Worm (Caenorhabditis elegans): Measurements from ENCODE around the gene Y26G10.4.

Gene Y26G10.4

DNA sequence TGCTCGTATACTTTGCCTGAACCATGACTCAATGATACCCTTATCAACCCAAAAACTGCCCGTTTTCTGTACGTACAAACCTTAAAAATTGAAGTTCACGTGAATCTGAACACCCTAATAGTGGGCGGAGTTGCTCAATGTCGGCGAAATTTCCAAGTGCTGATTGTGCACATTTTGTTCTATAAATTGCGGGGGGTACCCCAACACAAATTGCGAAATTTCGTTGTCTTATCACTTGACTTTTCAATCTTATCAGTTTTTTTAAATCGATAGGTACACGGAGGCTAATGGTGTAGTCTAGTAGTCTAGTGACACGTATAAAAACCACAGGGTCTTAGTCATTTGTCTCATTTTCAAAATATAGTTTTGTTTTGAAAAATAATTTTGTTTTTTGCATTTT lies 39.8 kb downstream of the Y26G10.4 start, which contains the start of gene fbxa-108 (continued):
- TF ChIP-seq rbr-2 (tag; optimal IDR thresholded peaks at IDR 0.05) (no peak), spr-1 (tag; optimal IDR thresholded peaks at IDR 0.05) (no peak), zfp-2 (tag; optimal IDR thresholded peaks at IDR 0.05) (no peak), nhr-102 (tag; optimal IDR thresholded peaks at IDR 0.05) (peak; percentile 78), daf-8 (GFP tag; IDR thresholded peaks at IDR 0.05) (no peak), ceh-82 (tag; optimal IDR thresholded peaks at IDR 0.05) (no peak), nhr-77 (tag; optimal IDR thresholded peaks at IDR 0.05) (peak; percentile 90), nhr-48 (tag; optimal IDR thresholded peaks at IDR 0.05) (peak; percentile 91), nhr-111 (GFP tag; optimal IDR thresholded peaks at IDR 0.05) (no peak), nhr-28 (tag; optimal IDR thresholded peaks at IDR 0.05) (peak; percentile 94), lin-38 (GFP tag; IDR thresholded peaks at IDR 0.05) (no peak), ceh-20 (GFP tag; IDR thresholded peaks at IDR 0.05) (no peak), gei-8 (GFP tag; optimal IDR thresholded peaks at IDR 0.05) (no peak), mep-1 (tag; optimal IDR thresholded peaks at IDR 0.05) (peak; percentile 56), spr-3 (GFP tag; optimal IDR thresholded peaks at IDR 0.05) (no peak), lim-7 (GFP tag; IDR thresholded peaks at IDR 0.05) (no peak), mdl-1 (tag; optimal IDR thresholded peaks at IDR 0.05) (peak in 1 of 2 experiments; percentile 32), hlh-11 (tag; optimal IDR thresholded peaks at IDR 0.05) (peak; percentile 89), attf-4 (tag; optimal IDR thresholded peaks at IDR 0.05) (no peak), nhr-76 (tag; optimal IDR thresholded peaks at IDR 0.05) (no peak), F49E8.2 (tag; optimal IDR thresholded peaks at IDR 0.05; ENCODE audit: borderline replicate concordance) (no peak), ama-1 (optimal IDR thresholded peaks at IDR 0.05) (no peak), mxl-2 (GFP tag; conservative IDR thresholded peaks at IDR 0.05) (peak; percentile 87), unc-62 (GFP tag; optimal IDR thresholded peaks at IDR 0.05 in 1 of 2) (no peak), unc-62 (tag; optimal IDR thresholded peaks at IDR 0.05) (no peak), fkh-10 (GFP tag; optimal IDR thresholded peaks at IDR 0.05) (no peak), lin-13 (GFP tag; optimal IDR thresholded peaks at IDR 0.05) (peak; percentile 16), pqm-1 (tag; optimal IDR thresholded peaks at IDR 0.05) (peak; percentile 97), Y75B8A.6 (GFP tag; IDR thresholded peaks at IDR 0.05) (no peak), lsy-2 (tag; optimal IDR thresholded peaks at IDR 0.05) (peak in 1 of 2 experiments; percentile 44), tra-1 (GFP tag; IDR thresholded peaks at IDR 0.05) (peak; percentile 64; the same call in 1 of the 2 replicates)

ce11 chrV:17658824-17659223 lies 40.2 kb downstream of the Y26G10.4 start:
- no peak for TF ChIP-seq nhr-237 (tag; optimal IDR thresholded peaks at IDR 0.05)

DNA sequence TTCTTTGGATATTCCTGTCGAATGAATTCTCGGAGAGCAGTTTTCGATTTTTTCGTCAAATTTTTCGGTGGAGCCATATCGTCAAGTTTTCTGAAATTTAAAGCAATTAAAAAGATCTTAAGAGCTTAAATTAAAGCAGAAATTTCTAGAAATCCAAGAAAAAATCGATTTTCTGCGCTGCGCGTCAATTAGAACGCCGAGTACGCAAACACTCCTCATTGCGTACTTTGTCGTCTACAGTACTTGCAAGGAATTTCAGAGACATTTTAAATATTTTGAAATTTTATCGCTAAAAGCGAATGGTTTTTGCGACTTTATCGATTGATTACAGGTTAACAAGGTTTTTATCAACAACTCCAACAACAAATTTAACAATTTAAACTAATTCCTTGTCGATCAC lies 43.8 kb downstream of the Y26G10.4 start:
- TF ChIP-seq snpc-1.2 (GFP tag; IDR thresholded peaks at IDR 0.05) (no peak), unc-130 (GFP tag; optimal IDR thresholded peaks at IDR 0.05) (no peak), rbr-2 (tag; optimal IDR thresholded peaks at IDR 0.05) (no peak), F44E2.7 (GFP tag; IDR thresholded peaks at IDR 0.05) (no peak), dmd-6 (GFP tag; IDR thresholded peaks at IDR 0.05) (no peak), set-16 (GFP tag; IDR thresholded peaks at IDR 0.05) (no peak), sdz-12 (GFP tag; optimal IDR thresholded peaks at IDR 0.05) (no peak), ceh-44 (GFP tag; IDR thresholded peaks at IDR 0.05) (no peak), mep-1 (tag; optimal IDR thresholded peaks at IDR 0.05) (no peak), vab-7 (GFP tag; IDR thresholded peaks at IDR 0.05) (no peak), fos-1 (tag; optimal IDR thresholded peaks at IDR 0.05) (no peak), pha-4 (GFP tag; IDR thresholded peaks at IDR 0.05) (no peak), pha-4 (tag; optimal IDR thresholded peaks at IDR 0.05) (no peak), dve-1 (tag; optimal IDR thresholded peaks at IDR 0.05; ENCODE audit: insufficient read depth) (no peak), mxl-2 (GFP tag; conservative IDR thresholded peaks at IDR 0.05) (no peak), madf-5 (GFP tag; IDR thresholded peaks at IDR 0.05) (no peak), ceh-28 (tag; optimal IDR thresholded peaks at IDR 0.05) (no peak), egl-27 (tag; optimal IDR thresholded peaks at IDR 0.05) (no peak), mxl-3 (GFP tag; optimal IDR thresholded peaks at IDR 0.05) (no peak), spr-3 (GFP tag; optimal IDR thresholded peaks at IDR 0.05) (no peak)
